Fruit fly (Drosophila melanogaster): ENCODE data around the gene VAChT.

Gene VAChT

DNA sequence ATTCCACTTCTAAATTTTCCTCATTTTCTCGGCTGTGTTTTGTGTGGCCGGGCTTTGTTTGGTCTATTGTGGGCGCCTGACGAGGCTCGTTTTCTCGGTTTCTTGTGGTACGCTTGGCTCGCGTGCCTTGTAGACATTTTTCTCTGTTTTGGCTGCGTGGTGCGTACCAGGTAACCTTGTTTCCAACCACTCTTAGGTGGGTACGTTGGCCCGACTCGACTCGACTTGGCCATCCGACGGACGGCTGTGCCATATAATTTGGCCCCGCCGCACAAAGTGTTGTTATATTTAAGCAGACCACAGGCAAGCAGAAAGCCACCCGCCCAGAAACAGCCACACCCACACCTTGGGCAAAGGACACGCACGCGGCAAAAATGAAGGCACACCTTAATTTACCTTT, 1.8 kb upstream of the VAChT start:
- no peak for TF ChIP-seq p53 (GFP tag; optimal IDR thresholded peaks at IDR 0.05)
- TF ChIP-seq CG33557 (GFP tag; optimal IDR thresholded peaks at IDR 0.05), result no peak
- TF ChIP-seq oc (tag; optimal IDR thresholded peaks at IDR 0.05), result no peak
- 0 out of 2 replicates have a peak, but pooled peaks have one; percentile 11 for TF ChIP-seq slbo (GFP tag; IDR thresholded peaks at IDR 0.05)
- peak; percentile 92 for TF ChIP-seq CG13894 (tag; optimal IDR thresholded peaks at IDR 0.05)
- TF ChIP-seq CG1603 (tag; optimal IDR thresholded peaks at IDR 0.05), result no peak
- no peak for TF ChIP-seq ranshi (GFP tag; IDR thresholded peaks at IDR 0.05)
- TF ChIP-seq CG10366 (GFP tag; IDR thresholded peaks at IDR 0.05), result no peak

DNA sequence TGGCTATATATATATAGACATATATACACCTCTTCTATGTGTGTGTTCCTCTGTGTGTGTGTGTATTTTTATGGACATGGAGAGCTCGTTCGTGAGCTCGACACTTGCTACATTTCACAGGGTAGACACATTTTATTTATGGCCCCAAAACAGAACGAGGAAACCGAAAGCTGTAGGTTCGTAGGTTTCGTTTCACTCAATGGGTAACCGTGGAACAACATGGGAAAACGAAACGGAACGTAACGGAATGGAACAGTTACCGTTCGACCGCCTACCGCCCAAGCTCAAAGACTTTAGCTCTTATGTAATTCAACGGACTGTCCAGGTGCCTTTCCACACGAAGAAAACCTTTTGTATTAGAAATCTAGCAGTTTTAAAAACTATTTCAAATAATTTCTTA, 988 bp downstream of the VAChT start:
- TF ChIP-seq gsb (GFP tag; IDR thresholded peaks at IDR 0.05) (no peak), Tbp (GFP tag; optimal IDR thresholded peaks at IDR 0.05) (no peak), Deaf1 (tag; optimal IDR thresholded peaks at IDR 0.05) (peak; percentile 22), CG10431 (GFP tag; optimal IDR thresholded peaks at IDR 0.05) (no peak), Pdp1 (GFP tag; optimal IDR thresholded peaks at IDR 0.05) (peak in 1 of 2 experiments; percentile 7), pfk (GFP tag; optimal IDR thresholded peaks at IDR 0.05) (peak; percentile 93), abd-A (tag; optimal IDR thresholded peaks at IDR 0.05) (peak; percentile 15), gsb-n (tag; optimal IDR thresholded peaks at IDR 0.05) (no peak)

DNA sequence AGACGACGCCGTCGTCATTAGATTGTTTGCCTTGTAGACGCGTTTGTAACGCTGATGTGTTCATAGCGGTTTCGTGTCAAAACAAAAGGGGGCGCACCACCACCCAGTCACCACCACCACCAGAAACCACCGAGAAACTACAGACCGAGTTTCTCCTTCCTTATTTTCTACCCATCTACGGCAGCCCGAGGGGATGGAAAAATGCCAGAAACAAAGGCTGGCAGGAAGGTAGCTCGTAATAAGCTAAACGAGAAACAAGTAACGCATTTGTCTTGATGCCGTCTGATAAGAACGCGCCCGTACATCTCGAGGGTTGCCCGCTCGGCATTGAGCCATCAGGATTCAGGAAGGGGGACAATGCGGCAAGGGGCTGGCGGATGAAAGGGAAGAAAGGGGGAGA, 2.2 kb downstream of the VAChT start:
- no peak for TF ChIP-seq kni (GFP tag; optimal IDR thresholded peaks at IDR 0.05)
- TF ChIP-seq MTF-1 (GFP tag; optimal IDR thresholded peaks at IDR 0.05; ENCODE audit: borderline replicate concordance), result no peak
- no peak for TF ChIP-seq Vsx1 (GFP tag; optimal IDR thresholded peaks at IDR 0.05)
- no peak for TF ChIP-seq Mrtf (GFP tag; IDR thresholded peaks at IDR 0.05)
- TF ChIP-seq CG4360 (GFP tag; IDR thresholded peaks at IDR 0.05), result no peak
- TF ChIP-seq Hr39 (optimal IDR thresholded peaks at IDR 0.05), result no peak
- no peak for TF ChIP-seq tll (GFP tag; optimal IDR thresholded peaks at IDR 0.05)
- TF ChIP-seq CG1529 (GFP tag; optimal IDR thresholded peaks at IDR 0.05), result no peak
- TF ChIP-seq HLHmδ (GFP tag; optimal IDR thresholded peaks at IDR 0.05), result no peak
- peak; percentile 11 for TF ChIP-seq run (tag; optimal IDR thresholded peaks at IDR 0.05)
- no peak for TF ChIP-seq pzg (GFP tag; optimal IDR thresholded peaks at IDR 0.05)
- TF ChIP-seq HLH54F (GFP tag; optimal IDR thresholded peaks at IDR 0.05), result no peak
- TF ChIP-seq hth (optimal IDR thresholded peaks at IDR 0.05), result no peak
- TF ChIP-seq CG16779 (GFP tag; IDR thresholded peaks at IDR 0.05), result no peak
- no peak for TF ChIP-seq CG17612 (GFP tag; IDR thresholded peaks at IDR 0.05)
- TF ChIP-seq Trl (optimal IDR thresholded peaks at IDR 0.05), result no peak
- TF ChIP-seq Trl (GFP tag; optimal IDR thresholded peaks at IDR 0.05), result no peak
- peak; percentile 79 for TF ChIP-seq abd-A (tag; optimal IDR thresholded peaks at IDR 0.05)
- no peak for TF ChIP-seq CG2678 (tag; optimal IDR thresholded peaks at IDR 0.05)
- no peak for TF ChIP-seq ranshi (GFP tag; IDR thresholded peaks at IDR 0.05)
- peak; percentile 58 for TF ChIP-seq Hey (tag; optimal IDR thresholded peaks at IDR 0.05)
- no peak for TF ChIP-seq Dfd (GFP tag; optimal IDR thresholded peaks at IDR 0.05)
- TF ChIP-seq Neu2 (GFP tag; optimal IDR thresholded peaks at IDR 0.05; ENCODE audit: borderline replicate concordance), result no peak
- TF ChIP-seq Ravus (GFP tag; IDR thresholded peaks at IDR 0.05), result no peak
- TF ChIP-seq pros (GFP tag; optimal IDR thresholded peaks at IDR 0.05), result peak; percentile 75
- TF ChIP-seq lov (optimal IDR thresholded peaks at IDR 0.05), result no peak
- TF ChIP-seq lov (GFP tag; IDR thresholded peaks at IDR 0.05), result no peak

Measured in whole organism, embryonic.